Fruit fly (Drosophila melanogaster) whole organism, embryonic: ENCODE results near the gene IntS10.

Source experiments
- Bgb ChIP-seq: fragments of 200-800 bp; sonication (Bioruptor generic); IDR thresholded peaks from 2 replicates; pipeline ENCODE4 v1.3.6; 2022; ENCODE audit warnings: missing biosample characterization, missing genetic modification characterization; ENCODE audit not compliant: partially characterized antibody
- CG12659 ChIP-seq: fragments of 200-800 bp; sonication (Bioruptor generic); optimal IDR thresholded peaks from 3 replicates; lab custom pipeline; 2017; ENCODE audit warnings: mild to moderate bottlenecking, missing biosample characterization, missing genetic modification reagents, missing genetic modification characterization
- CG13287 ChIP-seq: fragments of 200-800 bp; sonication (Bioruptor generic); IDR thresholded peaks from 2 replicates; pipeline ENCODE4 v1.3.6; 2022; ENCODE audit warnings: missing biosample characterization, missing genetic modification characterization; ENCODE audit not compliant: partially characterized antibody
- CG14710 ChIP-seq: fragments of 200-800 bp; sonication (Bioruptor generic); optimal IDR thresholded peaks from 3 replicates; lab custom pipeline; 2019; ENCODE audit warnings: missing biosample characterization, mild to moderate bottlenecking, missing genetic modification characterization, moderate library complexity
- CG1529 ChIP-seq: fragments of 200-800 bp; sonication (Bioruptor generic); optimal IDR thresholded peaks from 3 replicates; lab custom pipeline; 2018; ENCODE audit warnings: missing biosample characterization, missing genetic modification characterization
- CG1603 ChIP-seq: fragments of 200-800 bp; sonication (Bioruptor generic); optimal IDR thresholded peaks from 2 replicates; lab custom pipeline; 2019; ENCODE audit warnings: missing biosample characterization, mild to moderate bottlenecking, missing genetic modification characterization, moderate library complexity
- CG16813 ChIP-seq: fragments of 200-800 bp; sonication (Bioruptor generic); IDR thresholded peaks from 3 replicates; pipeline ENCODE4 v1.3.6; 2022; ENCODE audit warnings: missing biosample characterization, missing genetic modification characterization; ENCODE audit not compliant: partially characterized antibody
- CG18619 ChIP-seq: fragments of 200-800 bp; sonication (Bioruptor generic); optimal IDR thresholded peaks from 3 replicates; lab custom pipeline; 2017; ENCODE audit warnings: missing biosample characterization, mild to moderate bottlenecking, missing genetic modification characterization
- CG33213 ChIP-seq: fragments of 200-800 bp; sonication (Bioruptor generic); optimal IDR thresholded peaks from 3 replicates; lab custom pipeline; 2016; ENCODE audit warnings: missing biosample characterization, missing genetic modification characterization
- CG34224 ChIP-seq: fragments of 200-800 bp; sonication (Bioruptor generic); IDR thresholded peaks from 3 replicates; pipeline ENCODE4 v1.3.6; 2022; ENCODE audit warnings: missing biosample characterization, missing genetic modification characterization; ENCODE audit not compliant: partially characterized antibody
- CG3847 ChIP-seq: fragments of 200-800 bp; sonication (Bioruptor generic); IDR thresholded peaks from 2 replicates; pipeline ENCODE4 v1.3.6; 2022; ENCODE audit warnings: missing biosample characterization, missing genetic modification characterization
- CG4360 ChIP-seq: fragments of 200-800 bp; sonication (Bioruptor generic); IDR thresholded peaks from 2 replicates; pipeline ENCODE4 v1.3.6; 2022; ENCODE audit warnings: missing biosample characterization, missing genetic modification characterization
- CG43689 ChIP-seq: fragments of 200-800 bp; sonication (Bioruptor generic); IDR thresholded peaks from 2 replicates; pipeline ENCODE4 v1.3.6; 2022; ENCODE audit warnings: missing biosample characterization, missing genetic modification characterization
- CG8290 ChIP-seq, 3 experiments: fragments of 200-800 bp; sonication (Bioruptor generic); optimal IDR thresholded peaks; 2 replicates each; lab custom pipeline; 2016 to 2019; ENCODE audit warnings: missing biosample characterization in 3 of 3, missing genetic modification characterization in 3 of 3, mild to moderate bottlenecking in 2 of 3, moderate library complexity in 1 of 3
- CG8765 ChIP-seq: fragments of 200-800 bp; sonication (Bioruptor generic); IDR thresholded peaks from 2 replicates; pipeline ENCODE4 v1.3.6; 2022; ENCODE audit warnings: missing biosample characterization, missing genetic modification characterization
- CG9797 ChIP-seq: fragments of 200-800 bp; sonication (Bioruptor generic); optimal IDR thresholded peaks from 3 replicates; lab custom pipeline; 2018; ENCODE audit warnings: missing biosample characterization, mild to moderate bottlenecking, missing genetic modification characterization
- CG9932 ChIP-seq: fragments of 200-800 bp; sonication (Bioruptor generic); IDR thresholded peaks from 2 replicates; pipeline ENCODE4 v1.3.6; 2022; ENCODE audit warnings: missing biosample characterization, missing genetic modification characterization
- CoRest ChIP-seq: fragments of 200-800 bp; sonication (Bioruptor generic); optimal IDR thresholded peaks from 3 replicates; lab custom pipeline; 2018; ENCODE audit warnings: missing biosample characterization, mild to moderate bottlenecking, missing genetic modification characterization, moderate library complexity
- Dek ChIP-seq: fragments of 200-800 bp; sonication (Bioruptor generic); optimal IDR thresholded peaks from 3 replicates; lab custom pipeline; 2019; ENCODE audit warnings: missing biosample characterization, mild to moderate bottlenecking, missing genetic modification characterization, moderate library complexity
- Dip2 ChIP-seq: fragments of 200-800 bp; sonication (Bioruptor generic); IDR thresholded peaks from 2 replicates; pipeline ENCODE4 v1.3.6; 2022; ENCODE audit warnings: missing biosample characterization, missing genetic modification characterization
- Dref ChIP-seq: fragments of 200-800 bp; sonication (Bioruptor generic); IDR thresholded peaks from 2 replicates; pipeline ENCODE4 v1.3.6; 2022; ENCODE audit warnings: missing biosample characterization, missing genetic modification characterization
- E2f2 ChIP-seq: fragments of 200-800 bp; sonication (Bioruptor generic); IDR thresholded peaks from 2 replicates; pipeline ENCODE4 v1.3.6; 2022; ENCODE audit warnings: missing biosample characterization, missing genetic modification characterization
- Hand ChIP-seq: fragments of 200-800 bp; sonication (Bioruptor generic); optimal IDR thresholded peaks from 2 replicates; lab custom pipeline; 2017; ENCODE audit warnings: mild to moderate bottlenecking, missing biosample characterization, missing genetic modification reagents, missing genetic modification characterization
- Hr3 ChIP-seq: fragments of 200-800 bp; sonication (Bioruptor generic); optimal IDR thresholded peaks from 3 replicates; lab custom pipeline; 2016; ENCODE audit warnings: missing biosample characterization, missing genetic modification characterization
- NC2α ChIP-seq: fragments of 200-800 bp; sonication (Bioruptor generic); optimal IDR thresholded peaks from 2 replicates; lab custom pipeline; 2016; ENCODE audit warnings: missing biosample characterization, missing genetic modification characterization
- NFAT ChIP-seq: fragments of 200-800 bp; sonication (Bioruptor generic); IDR thresholded peaks from 2 replicates; pipeline ENCODE4 v1.3.6; 2022; ENCODE audit warnings: missing biosample characterization, missing genetic modification characterization
- Oli ChIP-seq: fragments of 200-800 bp; sonication (Bioruptor generic); optimal IDR thresholded peaks from 2 replicates; lab custom pipeline; 2018; ENCODE audit warnings: missing biosample characterization, mild to moderate bottlenecking, missing genetic modification characterization, moderate library complexity
- Pdp1 ChIP-seq, 2 experiments: fragments of 200-800 bp; sonication (Bioruptor generic); optimal IDR thresholded peaks; 3 replicates each; lab custom pipeline; 2016; ENCODE audit warnings: missing biosample characterization in 2 of 2, missing genetic modification characterization in 2 of 2, mild to moderate bottlenecking in 1 of 2, moderate library complexity in 1 of 2
- Poxn ChIP-seq: fragments of 200-800 bp; sonication (Bioruptor generic); IDR thresholded peaks from 2 replicates; pipeline ENCODE4 v1.3.6; 2022; ENCODE audit warnings: missing biosample characterization, missing genetic modification characterization
- Scr ChIP-seq: fragments of 200-800 bp; sonication (Bioruptor generic); IDR thresholded peaks from 2 replicates; pipeline ENCODE4 v1.3.6; 2022; ENCODE audit warnings: missing biosample characterization, missing genetic modification characterization; ENCODE audit not compliant: partially characterized antibody
- Usf ChIP-seq: fragments of 200-800 bp; sonication (Bioruptor generic); optimal IDR thresholded peaks from 2 replicates; lab custom pipeline; 2017; ENCODE audit warnings: missing genotype, missing biosample characterization, missing genetic modification characterization
- abd-A ChIP-seq: fragments of 200-800 bp; sonication (Bioruptor generic); optimal IDR thresholded peaks from 3 replicates; lab custom pipeline; 2019; ENCODE audit warnings: missing biosample characterization, mild to moderate bottlenecking, missing genetic modification characterization, moderate library complexity
- bcd ChIP-seq: fragments of 200-800 bp; sonication (Bioruptor generic); optimal IDR thresholded peaks from 2 replicates; lab custom pipeline; 2017; ENCODE audit warnings: missing biosample characterization, mild to moderate bottlenecking, missing genetic modification characterization
- chinmo ChIP-seq: fragments of 200-800 bp; sonication (Bioruptor generic); IDR thresholded peaks from 4 replicates; pipeline ENCODE4 v1.3.6; 2022; ENCODE audit warnings: missing biosample characterization, missing genetic modification characterization; ENCODE audit not compliant: partially characterized antibody
- croc ChIP-seq: fragments of 200-800 bp; sonication (Bioruptor generic); conservative IDR thresholded peaks from 3 replicates; pipeline ENCODE4 v1.3.6; 2022; ENCODE audit warnings: missing biosample characterization, missing genetic modification characterization
- dan ChIP-seq: fragments of 200-800 bp; sonication (Bioruptor generic); IDR thresholded peaks from 2 replicates; pipeline ENCODE4 v1.3.6; 2022; ENCODE audit warnings: missing biosample characterization, missing genetic modification characterization
- en ChIP-seq: fragments of 200-800 bp; sonication (Bioruptor generic); optimal IDR thresholded peaks from 2 replicates; lab custom pipeline; 2016; ENCODE audit warnings: missing biosample characterization, missing genetic modification characterization
- fd96Cb ChIP-seq: fragments of 200-800 bp; sonication (Bioruptor generic); optimal IDR thresholded peaks from 2 replicates; lab custom pipeline; 2018; ENCODE audit warnings: missing biosample characterization, mild to moderate bottlenecking, missing genetic modification characterization, moderate library complexity
- hkb ChIP-seq, 2 experiments: fragments of 200-800 bp in 1 of 2; fragments of >200 bp in 1 of 2; sonication (Bioruptor generic) in 1 of 2; IDR thresholded peaks in 1 of 2; optimal IDR thresholded peaks in 1 of 2; 2 replicates each; pipeline versions ENCODE4 v1.3.6 to Lab custom; 2017 to 2022; ENCODE audit warnings: missing biosample characterization in 1 of 2, missing genetic modification characterization in 1 of 2
- jing ChIP-seq: fragments of 200-800 bp; sonication (Bioruptor generic); optimal IDR thresholded peaks from 2 replicates; lab custom pipeline; 2018; ENCODE audit warnings: missing biosample characterization, mild to moderate bottlenecking, missing genetic modification characterization
- knrl ChIP-seq: fragments of 200-800 bp; sonication (Bioruptor generic); IDR thresholded peaks from 3 replicates; pipeline ENCODE4 v1.3.6; 2022; ENCODE audit warnings: missing biosample characterization, missing genetic modification characterization; ENCODE audit not compliant: partially characterized antibody
- mam ChIP-seq: fragments of 200-800 bp; sonication (Bioruptor generic); optimal IDR thresholded peaks from 3 replicates; lab custom pipeline; 2016; ENCODE audit warnings: missing biosample characterization, missing genetic modification characterization
- pho ChIP-seq: fragments of 200-800 bp; sonication (Bioruptor generic); optimal IDR thresholded peaks from 2 replicates; lab custom pipeline; 2016; ENCODE audit warnings: missing biosample characterization, missing genetic modification characterization
- pum ChIP-seq: fragments of 200-800 bp; sonication (Bioruptor generic); optimal IDR thresholded peaks from 2 replicates; lab custom pipeline; 2016; ENCODE audit warnings: missing biosample characterization, missing genetic modification characterization
- sd ChIP-seq: fragments of 200-800 bp; sonication (Bioruptor generic); optimal IDR thresholded peaks from 3 replicates; lab custom pipeline; 2018; ENCODE audit warnings: missing biosample characterization, mild to moderate bottlenecking, missing genetic modification characterization, moderate library complexity
- shn ChIP-seq: fragments of 200-800 bp; sonication (Bioruptor generic); optimal IDR thresholded peaks from 3 replicates; lab custom pipeline; 2016; ENCODE audit warnings: missing biosample characterization, missing genetic modification characterization
- stwl ChIP-seq: fragments of 200-800 bp; sonication (Bioruptor generic); optimal IDR thresholded peaks from 3 replicates; lab custom pipeline; 2018; ENCODE audit warnings: missing biosample characterization, mild to moderate bottlenecking, missing genetic modification characterization, moderate library complexity
- toy ChIP-seq: fragments of 200-800 bp; sonication (Bioruptor generic); IDR thresholded peaks from 2 replicates; pipeline ENCODE4 v1.3.6; 2022; ENCODE audit warnings: missing biosample characterization, missing genetic modification characterization
- twi ChIP-seq: fragments of 200-800 bp; optimal IDR thresholded peaks from 2 replicates; lab custom pipeline; 2019; ENCODE audit warnings: missing biosample characterization, mild to moderate bottlenecking, missing genetic modification characterization, moderate library complexity

IntS10 gene

DNA sequence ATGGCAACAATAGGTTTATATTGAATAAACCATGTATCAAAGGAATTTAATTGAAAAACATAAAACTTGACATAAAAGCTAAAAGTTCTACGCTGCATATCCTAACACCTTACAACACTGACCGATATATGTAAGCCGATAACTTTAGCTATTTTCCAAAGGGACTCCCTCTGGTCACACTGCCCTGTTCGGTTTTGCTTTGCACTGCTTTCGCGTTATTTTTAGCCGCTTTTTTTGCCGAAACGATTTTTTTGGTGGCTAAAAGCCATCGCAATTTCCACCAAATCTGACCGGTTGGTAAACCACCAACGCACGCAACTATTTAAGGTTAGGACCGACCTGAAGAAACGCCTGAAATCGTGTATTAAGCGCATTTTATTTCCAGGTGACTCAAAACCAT is 4.6 kb downstream of the IntS10 start, which contains the start of the genes CG32263 and PIG-B (continued):
- TF ChIP-seq Scr (peak; percentile 65), mam (GFP tag; lab: Kevin White, UChicago) (peak; percentile 30), twi (no peak), Bgb (GFP tag; lab: Robert Waterston, UW) (peak; percentile 79), Poxn (GFP tag; lab: Robert Waterston, UW) (no peak), Hr3 (GFP tag; lab: Kevin White, UChicago) (no peak), Usf (no peak), CG16813 (GFP tag; lab: Robert Waterston, UW) (peak; percentile 70), E2f2 (peak; percentile 52), bcd (no peak), Dek (no peak), CG9797 (peak; percentile 68), CoRest (peak; percentile 28), CG12659 (peak; percentile 49), Dref (peak; percentile 81), NC2α (GFP tag; lab: Kevin White, UChicago) (no peak), Pdp1 (GFP tag; optimal IDR thresholded peaks at IDR 0.05; lab: Kevin White, UChicago) (peak in 1 of 2 experiments; percentile 37), Dip2 (no peak), knrl (GFP tag; lab: Robert Waterston, UW) (peak; percentile 47; the same call in 2 of the 3 replicates), toy (GFP tag; lab: Robert Waterston, UW) (no peak), CG33213 (GFP tag; lab: Kevin White, UChicago) (peak; percentile 41), Oli (no peak), CG4360 (GFP tag; lab: Robert Waterston, UW) (0 out of 2 replicates have a peak, but pooled peaks have one; percentile 38), hkb (optimal IDR thresholded peaks at IDR 0.05; lab: Kevin White, UChicago) (peak; percentile 43), hkb (GFP tag; IDR thresholded peaks at IDR 0.05; lab: Robert Waterston, UW) (no peak), abd-A (tag; lab: Kevin White, UChicago) (no peak), CG1603 (tag; lab: Kevin White, UChicago) (peak; percentile 47), CG1529 (GFP tag; lab: Kevin White, UChicago) (no peak), CG3847 (GFP tag; lab: Robert Waterston, UW) (peak; percentile 57), CG8290 (GFP tag; optimal IDR thresholded peaks at IDR 0.05; lab: Kevin White, UChicago) (peak; percentile 71), CG8290 (tag; optimal IDR thresholded peaks at IDR 0.05; lab: Kevin White, UChicago) (peak in 1 of 2 experiments; percentile 54), chinmo (GFP tag; lab: Robert Waterston, UW) (peak; percentile 83; the same call in 2 of the 4 replicates), CG14710 (tag; lab: Kevin White, UChicago) (peak; percentile 29), pum (no peak), croc (GFP tag; lab: Robert Waterston, UW) (no peak), sd (no peak), fd96Cb (tag; lab: Kevin White, UChicago) (no peak), dan (GFP tag; lab: Robert Waterston, UW) (no peak), en (no peak), shn (no peak), CG13287 (GFP tag; lab: Robert Waterston, UW) (peak; percentile 86), CG18619 (no peak), CG9932 (GFP tag; lab: Robert Waterston, UW) (peak; percentile 39), CG34224 (GFP tag; lab: Robert Waterston, UW) (peak; percentile 86), jing (GFP tag; lab: Kevin White, UChicago) (no peak), stwl (tag; lab: Kevin White, UChicago) (peak; percentile 100), CG8765 (no peak), pho (GFP tag; lab: Kevin White, UChicago) (peak; percentile 6), CG43689 (no peak), Hand (no peak), NFAT (no peak)
